Worm (Caenorhabditis elegans): ENCODE results near the gene rsu-1.

DNA sequence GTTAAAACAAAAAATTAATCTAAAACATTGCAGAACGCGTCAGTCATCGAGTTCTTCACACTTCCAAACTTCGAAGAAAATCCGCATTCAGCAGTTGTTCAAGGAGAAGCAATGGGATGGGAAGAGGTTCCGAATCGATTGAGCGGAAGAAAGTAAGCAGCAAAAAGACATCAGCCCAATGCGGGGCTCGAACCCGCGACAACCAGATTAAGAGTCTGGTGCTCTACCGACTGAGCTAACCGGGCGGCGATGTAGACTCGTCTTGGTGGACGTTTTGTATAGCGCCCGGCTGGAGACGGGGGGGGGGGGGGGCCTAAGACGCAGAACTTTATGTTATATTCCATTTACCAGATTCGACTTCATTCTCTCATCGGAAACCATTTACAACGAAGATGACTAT lies 45.1 kb upstream of the rsu-1 start:
- TF ChIP-seq fkh-10 (GFP tag; optimal IDR thresholded peaks at IDR 0.05): no peak
- no peak for TF ChIP-seq dmd-4 (tag; optimal IDR thresholded peaks at IDR 0.05; ENCODE audit: borderline replicate concordance)
- TF ChIP-seq hlh-8 (tag; optimal IDR thresholded peaks at IDR 0.05): no peak
- no peak for TF ChIP-seq fkh-6 (tag; optimal IDR thresholded peaks at IDR 0.05)
- TF ChIP-seq pha-4 (tag; optimal IDR thresholded peaks at IDR 0.05): no peak
- no peak for TF ChIP-seq rnt-1 (tag; optimal IDR thresholded peaks at IDR 0.05)
- TF ChIP-seq tbx-2 (tag; optimal IDR thresholded peaks at IDR 0.05): no peak
- TF ChIP-seq unc-42 (tag; optimal IDR thresholded peaks at IDR 0.05): no peak
- no peak for TF ChIP-seq pqm-1 (tag; optimal IDR thresholded peaks at IDR 0.05)

Data from whole organism, late embryonic.